Worm (Caenorhabditis elegans) whole organism, young adult: Measurements from ENCODE around the gene Y73C8C.10.

ENCODE experiments used
- D2030.7 ChIP-seq: fragments of 200-800 bp; sonication (Bioruptor generic); IDR thresholded peaks from 2 replicates; pipeline ENCODE4 v1.3.6; 2022; ENCODE audit warnings: missing genetic modification reagents, missing genetic modification characterization, missing compliant biosample characterization
- F10E7.11 ChIP-seq: sonication (generic microtip); optimal IDR thresholded peaks from 2 replicates; lab custom pipeline; 2017; ENCODE audit warnings: mild to moderate bottlenecking, missing genetic modification characterization, moderate library complexity, missing compliant biosample characterization
- F55B11.4 ChIP-seq: sonication (generic microtip); optimal IDR thresholded peaks from 2 replicates; lab custom pipeline; 2016; ENCODE audit warnings: missing compliant biosample characterization, missing genetic modification characterization, borderline replicate concordance; ENCODE audit not compliant: insufficient read depth
- T07F8.4 ChIP-seq: sonication (generic microtip); optimal IDR thresholded peaks from 2 replicates; lab custom pipeline; 2016; ENCODE audit warnings: mild to moderate bottlenecking, missing genetic modification characterization, moderate library complexity, missing compliant biosample characterization
- Y53F4B.3 ChIP-seq: fragments of 200-800 bp; sonication (Bioruptor generic); IDR thresholded peaks from 2 replicates; pipeline ENCODE4 v1.3.6; 2022; ENCODE audit warnings: missing genetic modification reagents, missing genetic modification characterization, missing compliant biosample characterization
- Y95B8A.8 ChIP-seq: fragments of 200-800 bp; sonication (Bioruptor generic); IDR thresholded peaks from 2 replicates; pipeline ENCODE4 v1.3.6; 2022; ENCODE audit warnings: missing genetic modification reagents, missing genetic modification characterization, missing compliant biosample characterization
- akir-1 ChIP-seq: fragments of 200-800 bp; sonication (Bioruptor generic); optimal IDR thresholded peaks from 2 replicates; lab custom pipeline; 2018; ENCODE audit warnings: mild to moderate bottlenecking, missing genetic modification characterization, moderate library complexity, missing compliant biosample characterization
- attf-5 ChIP-seq: fragments of 200-800 bp; sonication (Bioruptor generic); optimal IDR thresholded peaks from 2 replicates; lab custom pipeline; 2018; ENCODE audit warnings: mild to moderate bottlenecking, missing genetic modification characterization, missing compliant biosample characterization
- bed-1 ChIP-seq: fragments of 200-800 bp; sonication (Bioruptor generic); IDR thresholded peaks from 2 replicates; pipeline ENCODE4 v1.3.6; 2022; ENCODE audit warnings: missing genetic modification reagents, missing genetic modification characterization, missing compliant biosample characterization
- cebp-1 ChIP-seq, 2 experiments: fragments of 200-800 bp in 1 of 2; sonication (Bioruptor generic) in 1 of 2; sonication (generic microtip) in 1 of 2; IDR thresholded peaks in 1 of 2; optimal IDR thresholded peaks in 1 of 2; 2 replicates each; pipeline versions ENCODE4 v1.3.6 to Lab custom; 2017 to 2022; ENCODE audit warnings: missing compliant biosample characterization in 2 of 2, missing genetic modification characterization in 2 of 2, mild to moderate bottlenecking in 1 of 2, missing genetic modification reagents in 1 of 2, moderate library complexity in 1 of 2
- ceh-100 ChIP-seq: fragments of 200-800 bp; sonication (Bioruptor generic); IDR thresholded peaks from 2 replicates; pipeline ENCODE4 v1.3.6; 2022; ENCODE audit warnings: missing genetic modification reagents, missing genetic modification characterization, missing compliant biosample characterization
- ceh-27 ChIP-seq: fragments of 200-800 bp; sonication (Bioruptor generic); optimal IDR thresholded peaks from 2 replicates; lab custom pipeline; 2018; ENCODE audit warnings: mild to moderate bottlenecking, missing genetic modification characterization, moderate library complexity, missing compliant biosample characterization
- dpl-1 ChIP-seq: fragments of 150-350 bp; optimal IDR thresholded peaks from 2 replicates; lab custom pipeline; 2014; ENCODE audit warnings: missing biosample characterization, missing genetic modification reagents, missing genetic modification characterization
- egrh-3 ChIP-seq: fragments of 200-800 bp; sonication (Bioruptor generic); IDR thresholded peaks from 2 replicates; pipeline ENCODE4 v1.3.6; 2022; ENCODE audit warnings: missing genetic modification reagents, missing genetic modification characterization, missing compliant biosample characterization
- ekl-4 ChIP-seq: fragments of 200-800 bp; sonication (Bioruptor generic); IDR thresholded peaks from 2 replicates; pipeline ENCODE4 v1.3.6; 2022; ENCODE audit warnings: missing genetic modification reagents, missing genetic modification characterization, missing compliant biosample characterization
- hlh-12 ChIP-seq: sonication (generic microtip); optimal IDR thresholded peaks from 2 replicates; lab custom pipeline; 2016; ENCODE audit warnings: missing genetic modification characterization, missing compliant biosample characterization
- hmg-1.2 ChIP-seq: fragments of 200-800 bp; sonication (Bioruptor generic); IDR thresholded peaks from 2 replicates; pipeline ENCODE4 v1.3.6; 2022; ENCODE audit warnings: missing genetic modification reagents, missing genetic modification characterization, missing compliant biosample characterization
- hsf-1 ChIP-seq: fragments of 200-800 bp; sonication (Bioruptor generic); IDR thresholded peaks from 2 replicates; pipeline ENCODE4 v1.3.6; 2022; ENCODE audit warnings: missing genetic modification reagents, missing genetic modification characterization, missing compliant biosample characterization
- lsl-1 ChIP-seq: fragments of 200-800 bp; sonication (Bioruptor generic); optimal IDR thresholded peaks from 2 replicates; lab custom pipeline; 2018; ENCODE audit warnings: mild to moderate bottlenecking, missing genetic modification characterization, moderate library complexity, missing compliant biosample characterization
- madf-10 ChIP-seq: sonication (generic microtip); optimal IDR thresholded peaks from 2 replicates; lab custom pipeline; 2016; ENCODE audit warnings: mild to moderate bottlenecking, missing genetic modification characterization, missing compliant biosample characterization
- madf-3 ChIP-seq: fragments of 200-800 bp; sonication (Bioruptor generic); IDR thresholded peaks from 2 replicates; pipeline ENCODE4 v1.3.6; 2022; ENCODE audit warnings: missing genetic modification reagents, missing genetic modification characterization, missing compliant biosample characterization
- madf-6 ChIP-seq: fragments of 200-800 bp; sonication (Bioruptor generic); IDR thresholded peaks from 2 replicates; pipeline ENCODE4 v1.3.6; 2022; ENCODE audit warnings: missing genetic modification reagents, missing genetic modification characterization, missing compliant biosample characterization
- nfya-2 ChIP-seq: fragments of 200-800 bp; sonication (Bioruptor generic); IDR thresholded peaks from 2 replicates; pipeline ENCODE4 v1.3.6; 2022; ENCODE audit warnings: missing genetic modification reagents, missing genetic modification characterization, missing compliant biosample characterization
- nfyb-1 ChIP-seq: fragments of 200-800 bp; sonication (Bioruptor generic); IDR thresholded peaks from 2 replicates; pipeline ENCODE4 v1.3.6; 2022; ENCODE audit warnings: missing genetic modification reagents, missing genetic modification characterization, missing compliant biosample characterization
- nhr-120 ChIP-seq: fragments of 200-800 bp; sonication (Bioruptor generic); IDR thresholded peaks from 2 replicates; pipeline ENCODE4 v1.3.6; 2022; ENCODE audit warnings: missing genetic modification characterization, missing compliant biosample characterization
- nhr-27 ChIP-seq: fragments of 200-800 bp; sonication (Bioruptor generic); optimal IDR thresholded peaks from 2 replicates; lab custom pipeline; 2018; ENCODE audit warnings: mild to moderate bottlenecking, missing genetic modification characterization, moderate library complexity, missing compliant biosample characterization
- pbrm-1 ChIP-seq: fragments of 200-800 bp; sonication (Bioruptor generic); IDR thresholded peaks from 2 replicates; pipeline ENCODE4 v1.3.6; 2022; ENCODE audit warnings: missing genetic modification reagents, missing genetic modification characterization, missing compliant biosample characterization
- rec-8 ChIP-seq, 2 experiments: sonication (generic microtip); optimal IDR thresholded peaks; 2 replicates each; lab custom pipeline; 2016; ENCODE audit warnings: mild to moderate bottlenecking in 2 of 2, missing genetic modification characterization in 2 of 2, missing genetic modification reagents in 2 of 2, missing genotype in 2 of 2, missing biosample characterization in 1 of 2, missing compliant biosample characterization in 1 of 2, moderate library complexity in 1 of 2
- rpc-1 ChIP-seq, 2 experiments: fragments of 150-350 bp in 1 of 2; sonication (generic microtip) in 1 of 2; optimal IDR thresholded peaks; 2 replicates each; lab custom pipeline; 2014 to 2018; ENCODE audit warnings: missing biosample characterization in 1 of 2, missing genetic modification characterization in 1 of 2, missing genetic modification reagents in 1 of 2, missing genotype in 1 of 2
- snpc-1.1 ChIP-seq: sonication (generic microtip); optimal IDR thresholded peaks from 2 replicates; lab custom pipeline; 2017; ENCODE audit warnings: missing genetic modification characterization, mild to moderate bottlenecking, missing compliant biosample characterization, antibody characterized with exemption, moderate library complexity, missing genotype, missing genetic modification reagents; ENCODE audit not compliant: insufficient read depth
- snpc-4 ChIP-seq, 5 experiments: fragments of 150-350 bp in 1 of 5; sonication (generic microtip) in 4 of 5; optimal IDR thresholded peaks; 2 replicates each; lab custom pipeline; 2014 to 2018; ENCODE audit warnings: missing genetic modification characterization in 5 of 5, missing biosample characterization in 3 of 5, antibody characterized with exemption in 2 of 5, mild to moderate bottlenecking in 2 of 5, missing compliant biosample characterization in 2 of 5, missing genotype in 2 of 5, moderate library complexity in 2 of 5, missing genetic modification reagents in 1 of 5
- unc-130 ChIP-seq: sonication (generic microtip); optimal IDR thresholded peaks from 2 replicates; lab custom pipeline; 2016; ENCODE audit warnings: missing genetic modification reagents, missing genetic modification characterization, missing compliant biosample characterization
- xnd-1 ChIP-seq: sonication (generic microtip); optimal IDR thresholded peaks from 2 replicates; lab custom pipeline; 2016; ENCODE audit warnings: missing genotype, missing genetic modification reagents, missing genetic modification characterization, missing compliant biosample characterization
- zfh-2 ChIP-seq: fragments of 200-800 bp; sonication (Bioruptor generic); conservative IDR thresholded peaks from 2 replicates; pipeline ENCODE4 v1.3.6; 2022; ENCODE audit warnings: missing genetic modification reagents, missing genetic modification characterization, missing compliant biosample characterization
- ztf-25 ChIP-seq: fragments of 200-800 bp; sonication (Bioruptor generic); IDR thresholded peaks from 2 replicates; pipeline ENCODE4 v1.3.6; 2022; ENCODE audit warnings: missing genetic modification reagents, missing genetic modification characterization, missing compliant biosample characterization
- ztf-26 ChIP-seq: sonication (generic microtip); optimal IDR thresholded peaks from 2 replicates; lab custom pipeline; 2017; ENCODE audit warnings: missing genetic modification characterization, missing compliant biosample characterization
- ztf-28 ChIP-seq: fragments of 200-800 bp; sonication (Bioruptor generic); IDR thresholded peaks from 2 replicates; pipeline ENCODE4 v1.3.6; 2022; ENCODE audit warnings: missing genetic modification reagents, missing genetic modification characterization, missing compliant biosample characterization

Y73C8C.10 gene

DNA sequence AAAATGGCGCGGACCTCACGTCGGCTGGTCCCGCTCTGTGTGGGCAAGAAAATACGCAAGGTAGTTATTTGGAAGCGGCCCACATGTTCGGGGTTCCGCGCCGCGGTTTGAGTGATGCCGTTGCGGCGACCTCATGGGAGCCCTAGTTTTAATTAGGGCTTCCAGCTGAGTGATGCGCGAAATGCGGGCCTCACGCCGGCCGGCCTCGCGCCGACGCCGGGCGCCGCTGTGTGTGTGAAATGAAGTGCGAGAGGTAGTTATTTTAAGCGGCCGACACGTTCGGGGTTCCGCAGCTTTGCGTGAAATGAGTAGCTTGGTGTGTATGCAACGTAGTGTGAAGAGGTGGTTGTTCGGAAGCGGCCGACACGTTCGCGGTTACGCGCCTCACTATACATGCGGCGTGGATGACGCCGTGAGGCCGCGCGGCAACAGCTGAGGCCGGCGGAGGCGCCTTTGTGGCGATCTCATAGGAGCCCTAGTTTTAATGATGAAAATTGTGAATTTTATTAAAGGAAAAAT, 22.4 kb upstream of the Y73C8C.10 start:
- TF ChIP-seq zfh-2 (GFP tag; lab: Robert Waterston, UW) (peak; percentile 89), T07F8.4 (tag; lab: Kevin White, UChicago) (no peak), F55B11.4 (tag; lab: Kevin White, UChicago) (no peak), rpc-1 (optimal IDR thresholded peaks at IDR 0.05; lab: Kevin White, UChicago) (no peak), rpc-1 (tag; optimal IDR thresholded peaks at IDR 0.05; lab: Kevin White, UChicago) (no peak), madf-3 (GFP tag; lab: Robert Waterston, UW) (no peak), snpc-4 (GFP tag; optimal IDR thresholded peaks at IDR 0.05; lab: Kevin White, UChicago) (no peak), snpc-4 (tag; optimal IDR thresholded peaks at IDR 0.05; lab: Kevin White, UChicago) (peak in 2 of 4 experiments; percentile 58 to 86), dpl-1 (no peak), lsl-1 (no peak), akir-1 (no peak), bed-1 (no peak), pbrm-1 (GFP tag; lab: Robert Waterston, UW) (no peak), ztf-26 (tag; lab: Kevin White, UChicago) (no peak), snpc-1.1 (tag; lab: Kevin White, UChicago) (no peak), ceh-100 (no peak), ceh-27 (GFP tag; lab: Kevin White, UChicago) (no peak), ekl-4 (no peak), D2030.7 (GFP tag; lab: Robert Waterston, UW) (no peak), nhr-120 (GFP tag; lab: Robert Waterston, UW) (no peak), egrh-3 (peak; percentile 39; the same call in 1 of the 2 replicates), madf-10 (no peak), nfyb-1 (no peak), rec-8 (tag; optimal IDR thresholded peaks at IDR 0.05; lab: Kevin White, UChicago) (no peak), hlh-12 (tag; lab: Kevin White, UChicago) (no peak), Y53F4B.3 (GFP tag; lab: Robert Waterston, UW) (no peak), attf-5 (GFP tag; lab: Kevin White, UChicago) (no peak), nhr-27 (tag; lab: Kevin White, UChicago) (no peak), cebp-1 (GFP tag; IDR thresholded peaks at IDR 0.05; lab: Robert Waterston, UW) (no peak), cebp-1 (tag; optimal IDR thresholded peaks at IDR 0.05; lab: Kevin White, UChicago) (no peak), hmg-1.2 (GFP tag; lab: Robert Waterston, UW) (no peak; the same call in 1 of the 2 replicates), madf-6 (GFP tag; lab: Robert Waterston, UW) (no peak), hsf-1 (GFP tag; lab: Robert Waterston, UW) (no peak), ztf-28 (GFP tag; lab: Robert Waterston, UW) (peak; percentile 40; the same call in 1 of the 2 replicates), unc-130 (no peak), xnd-1 (tag; lab: Kevin White, UChicago) (no peak), F10E7.11 (no peak), Y95B8A.8 (no peak)
- TF ChIP-seq, all 124 proteins: peak for 4

DNA sequence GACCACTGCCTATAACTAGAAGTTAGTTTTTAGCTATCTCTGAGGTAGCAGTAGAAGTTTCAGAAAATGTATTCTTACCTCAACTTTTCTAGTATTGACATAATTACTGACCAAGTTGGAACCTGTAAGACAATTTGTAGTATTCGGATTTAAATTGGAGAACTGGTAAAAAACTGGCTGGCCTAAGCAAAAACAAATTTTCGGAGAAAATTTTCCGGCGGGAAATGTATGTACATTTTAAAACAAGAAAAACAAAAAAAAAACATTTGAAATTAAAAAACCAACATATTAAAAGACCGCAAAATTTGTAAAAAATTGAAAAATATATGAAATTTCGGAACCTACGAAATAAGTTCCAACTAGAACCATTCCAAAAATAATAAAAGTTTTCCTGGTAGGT, 19.4 kb upstream of the Y73C8C.10 start, which contains the start of gene srab-11:
Gene srab-11 (minus strand): TSS at position 101 of the 400 bp plus-strand sequence.
- TF ChIP-seq nfya-2 (GFP tag; lab: Robert Waterston, UW), result no peak
- TF ChIP-seq ztf-25 (GFP tag; lab: Robert Waterston, UW), result no peak
